Comparison of ENCODE assay signal across 1 fruit fly cellular context in genomic region chr2L:2574717-2575273, dm6.
TF ChIP-seq lines count a peak whose summit lies in the region.

Gene Rad1 (minus strand): TSS chr2L:2575052.
Gene Sws1 (minus strand): TSS chr2L:2575052.

TF ChIP-seq in whole organism, embryonic, 481 proteins besides CTCF, POLR2A, EP300 and RAD21 (continued from another document):
- TF ChIP-seq Scr (GFP tag; IDR thresholded peaks at IDR 0.05; lab: Robert Waterston, UW; ENCODE audit: partially characterized antibody), result 0 out of 2 replicates have a peak, but pooled peaks have one; percentile 21
- no peak for TF ChIP-seq row (GFP tag; IDR thresholded peaks at IDR 0.05; lab: Robert Waterston, UW)
- TF ChIP-seq CG10267 (tag; optimal IDR thresholded peaks at IDR 0.05; lab: Kevin White, UChicago), result peak; percentile 55
- TF ChIP-seq E2f2 (GFP tag; IDR thresholded peaks at IDR 0.05; lab: Robert Waterston, UW), result peak; percentile 95
- TF ChIP-seq stwl (tag; optimal IDR thresholded peaks at IDR 0.05; lab: Kevin White, UChicago), result peak; percentile 68
- TF ChIP-seq BEAF-32 (GFP tag; optimal IDR thresholded peaks at IDR 0.05; lab: Kevin White, UChicago), result peak; percentile 33
- TF ChIP-seq pzg (GFP tag; optimal IDR thresholded peaks at IDR 0.05; lab: Kevin White, UChicago), result peak; percentile 72
- no peak for TF ChIP-seq H2.0 (GFP tag; IDR thresholded peaks at IDR 0.05; lab: Robert Waterston, UW)
- peak; percentile 0 for TF ChIP-seq CoRest (tag; optimal IDR thresholded peaks at IDR 0.05; lab: Kevin White, UChicago)
- TF ChIP-seq Elba2 (GFP tag; optimal IDR thresholded peaks at IDR 0.05; lab: Kevin White, UChicago), result peak; percentile 83
- TF ChIP-seq grn (GFP tag; optimal IDR thresholded peaks at IDR 0.05; lab: Kevin White, UChicago), result no peak
- TF ChIP-seq CG15696 (tag; optimal IDR thresholded peaks at IDR 0.05; lab: Kevin White, UChicago), result no peak
- no peak for TF ChIP-seq ttk (GFP tag; IDR thresholded peaks at IDR 0.05; lab: Robert Waterston, UW)
- no peak for TF ChIP-seq CG14667 (GFP tag; IDR thresholded peaks at IDR 0.05; lab: Robert Waterston, UW)
- peak; percentile 51 for TF ChIP-seq zen (tag; optimal IDR thresholded peaks at IDR 0.05; lab: Kevin White, UChicago)
- TF ChIP-seq sens (GFP tag; lab: Kevin White, UChicago), result peak; percentile 46
- peak; percentile 35; the same call in 1 of the 2 replicates for TF ChIP-seq CG13287 (GFP tag; IDR thresholded peaks at IDR 0.05; lab: Robert Waterston, UW; ENCODE audit: partially characterized antibody)
- no peak for TF ChIP-seq CG8281 (tag; optimal IDR thresholded peaks at IDR 0.05; lab: Kevin White, UChicago)
- peak; percentile 34; the same call in 1 of the 4 replicates for TF ChIP-seq Dll (GFP tag; IDR thresholded peaks at IDR 0.05; lab: Robert Waterston, UW; ENCODE audit: partially characterized antibody)
- TF ChIP-seq Sry-δ (GFP tag; optimal IDR thresholded peaks at IDR 0.05; lab: Kevin White, UChicago), result peak; percentile 5
- no peak for TF ChIP-seq D (optimal IDR thresholded peaks at IDR 0.05; lab: Kevin White, UChicago)
- no peak for TF ChIP-seq D (GFP tag; optimal IDR thresholded peaks at IDR 0.05; lab: Kevin White, UChicago)
- peak; percentile 41; the same call in 1 of the 2 replicates for TF ChIP-seq CG3847 (GFP tag; IDR thresholded peaks at IDR 0.05; lab: Robert Waterston, UW)
- no peak for TF ChIP-seq CG17802 (tag; optimal IDR thresholded peaks at IDR 0.05; lab: Kevin White, UChicago)
- TF ChIP-seq CG1603 (tag; optimal IDR thresholded peaks at IDR 0.05; lab: Kevin White, UChicago), result peak; percentile 62
